Worm (Caenorhabditis elegans) whole organism, young adult: Measurements from ENCODE around the gene ptpn-22.

Experiments
- B0336.3 ChIP-seq: fragments of 200-800 bp; sonication (Bioruptor generic); IDR thresholded peaks from 2 replicates; pipeline ENCODE4 v1.3.6; 2022; ENCODE audit warnings: missing genetic modification characterization, missing compliant biosample characterization
- C06A6.2 ChIP-seq: fragments of 200-800 bp; sonication (Bioruptor generic); conservative IDR thresholded peaks from 2 replicates; pipeline ENCODE4 v1.3.6; 2022; ENCODE audit warnings: missing genetic modification characterization, missing compliant biosample characterization
- F22D6.2 ChIP-seq: sonication (generic microtip); optimal IDR thresholded peaks from 2 replicates; lab custom pipeline; 2016; ENCODE audit warnings: mild to moderate bottlenecking, missing genetic modification characterization, missing compliant biosample characterization
- F39B2.1 ChIP-seq: fragments of 200-800 bp; sonication (Bioruptor generic); IDR thresholded peaks from 2 replicates; pipeline ENCODE4 v1.3.6; 2022; ENCODE audit warnings: missing genetic modification reagents, missing genetic modification characterization, missing compliant biosample characterization
- F57A8.1 ChIP-seq: fragments of 200-800 bp; sonication (Bioruptor generic); optimal IDR thresholded peaks from 2 replicates; lab custom pipeline; 2018; ENCODE audit warnings: mild to moderate bottlenecking, missing genetic modification characterization, moderate library complexity, missing compliant biosample characterization
- T07F8.4 ChIP-seq: sonication (generic microtip); optimal IDR thresholded peaks from 2 replicates; lab custom pipeline; 2016; ENCODE audit warnings: mild to moderate bottlenecking, missing genetic modification characterization, moderate library complexity, missing compliant biosample characterization
- Y53G8AR.9 ChIP-seq: fragments of 200-800 bp; sonication (Bioruptor generic); conservative IDR thresholded peaks from 2 replicates; pipeline ENCODE4 v1.3.6; 2022; ENCODE audit warnings: missing genetic modification reagents, missing genetic modification characterization, missing compliant biosample characterization
- Y79H2A.3 ChIP-seq: fragments of 200-800 bp; sonication (Bioruptor generic); conservative IDR thresholded peaks from 2 replicates; pipeline ENCODE4 v1.3.6; 2022; ENCODE audit warnings: missing genetic modification reagents, missing genetic modification characterization, missing compliant biosample characterization
- aptf-3 ChIP-seq: fragments of 200-800 bp; sonication (Bioruptor generic); IDR thresholded peaks from 2 replicates; pipeline ENCODE4 v1.3.6; 2022; ENCODE audit warnings: missing genetic modification characterization, missing compliant biosample characterization
- athp-1 ChIP-seq: sonication (generic microtip); optimal IDR thresholded peaks from 2 replicates; lab custom pipeline; 2017; ENCODE audit warnings: mild to moderate bottlenecking, missing genetic modification characterization, missing compliant biosample characterization
- attf-5 ChIP-seq: fragments of 200-800 bp; sonication (Bioruptor generic); optimal IDR thresholded peaks from 2 replicates; lab custom pipeline; 2018; ENCODE audit warnings: mild to moderate bottlenecking, missing genetic modification characterization, missing compliant biosample characterization
- attf-6 ChIP-seq: fragments of 200-800 bp; sonication (Bioruptor generic); IDR thresholded peaks from 2 replicates; pipeline ENCODE4 v1.3.6; 2022; ENCODE audit warnings: missing genetic modification reagents, missing genetic modification characterization, missing compliant biosample characterization
- efl-1 ChIP-seq: fragments of 150-350 bp; optimal IDR thresholded peaks from 2 replicates; lab custom pipeline; 2014; ENCODE audit warnings: missing biosample characterization, missing genetic modification reagents, missing genetic modification characterization
- egl-18 ChIP-seq: fragments of 200-800 bp; sonication (Bioruptor generic); IDR thresholded peaks from 2 replicates; pipeline ENCODE4 v1.3.6; 2022; ENCODE audit warnings: missing genetic modification reagents, missing genetic modification characterization, missing compliant biosample characterization
- egrh-3 ChIP-seq: fragments of 200-800 bp; sonication (Bioruptor generic); IDR thresholded peaks from 2 replicates; pipeline ENCODE4 v1.3.6; 2022; ENCODE audit warnings: missing genetic modification reagents, missing genetic modification characterization, missing compliant biosample characterization
- ets-4 ChIP-seq: fragments of 200-800 bp; sonication (Bioruptor generic); optimal IDR thresholded peaks from 2 replicates; lab custom pipeline; 2018; ENCODE audit warnings: mild to moderate bottlenecking, missing genetic modification characterization, missing compliant biosample characterization
- fkh-3 ChIP-seq: sonication (generic microtip); optimal IDR thresholded peaks from 2 replicates; lab custom pipeline; 2016; ENCODE audit warnings: mild to moderate bottlenecking, missing genetic modification characterization, missing compliant biosample characterization
- him-1 ChIP-seq: sonication (generic microtip); optimal IDR thresholded peaks from 2 replicates; lab custom pipeline; 2016; ENCODE audit warnings: missing genotype, missing genetic modification reagents, missing genetic modification characterization, missing compliant biosample characterization
- hlh-26 ChIP-seq: fragments of 200-800 bp; sonication (Bioruptor generic); conservative IDR thresholded peaks from 2 replicates; pipeline ENCODE4 v1.3.6; 2022; ENCODE audit warnings: missing genetic modification reagents, missing genetic modification characterization, missing compliant biosample characterization
- hmg-1.2 ChIP-seq: fragments of 200-800 bp; sonication (Bioruptor generic); IDR thresholded peaks from 2 replicates; pipeline ENCODE4 v1.3.6; 2022; ENCODE audit warnings: missing genetic modification reagents, missing genetic modification characterization, missing compliant biosample characterization
- hsf-1 ChIP-seq: fragments of 200-800 bp; sonication (Bioruptor generic); IDR thresholded peaks from 2 replicates; pipeline ENCODE4 v1.3.6; 2022; ENCODE audit warnings: missing genetic modification reagents, missing genetic modification characterization, missing compliant biosample characterization
- let-607 ChIP-seq, 2 experiments: fragments of 200-800 bp in 1 of 2; sonication (Bioruptor generic) in 1 of 2; sonication (generic microtip) in 1 of 2; optimal IDR thresholded peaks; 2 replicates each; lab custom pipeline; 2016 to 2018; ENCODE audit warnings: mild to moderate bottlenecking in 2 of 2, missing compliant biosample characterization in 2 of 2, missing genetic modification characterization in 2 of 2, moderate library complexity in 2 of 2, missing genotype in 1 of 2
- lin-26 ChIP-seq: fragments of 200-800 bp; sonication (Bioruptor generic); IDR thresholded peaks from 2 replicates; pipeline ENCODE4 v1.3.6; 2022; ENCODE audit warnings: missing genetic modification reagents, missing genetic modification characterization, missing compliant biosample characterization
- madf-10 ChIP-seq: sonication (generic microtip); optimal IDR thresholded peaks from 2 replicates; lab custom pipeline; 2016; ENCODE audit warnings: mild to moderate bottlenecking, missing genetic modification characterization, missing compliant biosample characterization
- madf-3 ChIP-seq: fragments of 200-800 bp; sonication (Bioruptor generic); IDR thresholded peaks from 2 replicates; pipeline ENCODE4 v1.3.6; 2022; ENCODE audit warnings: missing genetic modification reagents, missing genetic modification characterization, missing compliant biosample characterization
- mcd-1 ChIP-seq: fragments of 200-800 bp; sonication (Bioruptor generic); IDR thresholded peaks from 2 replicates; pipeline ENCODE4 v1.3.6; 2022; ENCODE audit warnings: missing genetic modification reagents, missing genetic modification characterization, missing compliant biosample characterization
- mes-4 ChIP-seq: sonication (generic microtip); optimal IDR thresholded peaks from 2 replicates; lab custom pipeline; 2016; ENCODE audit warnings: missing genotype, missing genetic modification characterization, missing compliant biosample characterization
- nhr-27 ChIP-seq: fragments of 200-800 bp; sonication (Bioruptor generic); optimal IDR thresholded peaks from 2 replicates; lab custom pipeline; 2018; ENCODE audit warnings: mild to moderate bottlenecking, missing genetic modification characterization, moderate library complexity, missing compliant biosample characterization
- sdz-38 ChIP-seq: sonication (generic microtip); optimal IDR thresholded peaks from 2 replicates; lab custom pipeline; 2016; ENCODE audit warnings: missing genotype, missing genetic modification characterization, missing compliant biosample characterization
- snpc-4 ChIP-seq, 5 experiments: fragments of 150-350 bp in 1 of 5; sonication (generic microtip) in 4 of 5; optimal IDR thresholded peaks; 2 replicates each; lab custom pipeline; 2014 to 2018; ENCODE audit warnings: missing genetic modification characterization in 5 of 5, missing biosample characterization in 3 of 5, antibody characterized with exemption in 2 of 5, mild to moderate bottlenecking in 2 of 5, missing compliant biosample characterization in 2 of 5, missing genotype in 2 of 5, moderate library complexity in 2 of 5, missing genetic modification reagents in 1 of 5
- somi-1 ChIP-seq: fragments of 200-800 bp; sonication (Bioruptor generic); optimal IDR thresholded peaks from 2 replicates; lab custom pipeline; 2018; ENCODE audit warnings: mild to moderate bottlenecking, missing genetic modification characterization, missing compliant biosample characterization
- sptf-2 ChIP-seq: fragments of 200-800 bp; sonication (Bioruptor generic); optimal IDR thresholded peaks from 2 replicates; lab custom pipeline; 2018; ENCODE audit warnings: mild to moderate bottlenecking, missing genetic modification characterization, missing compliant biosample characterization
- zfh-2 ChIP-seq: fragments of 200-800 bp; sonication (Bioruptor generic); conservative IDR thresholded peaks from 2 replicates; pipeline ENCODE4 v1.3.6; 2022; ENCODE audit warnings: missing genetic modification reagents, missing genetic modification characterization, missing compliant biosample characterization

ptpn-22 gene

DNA sequence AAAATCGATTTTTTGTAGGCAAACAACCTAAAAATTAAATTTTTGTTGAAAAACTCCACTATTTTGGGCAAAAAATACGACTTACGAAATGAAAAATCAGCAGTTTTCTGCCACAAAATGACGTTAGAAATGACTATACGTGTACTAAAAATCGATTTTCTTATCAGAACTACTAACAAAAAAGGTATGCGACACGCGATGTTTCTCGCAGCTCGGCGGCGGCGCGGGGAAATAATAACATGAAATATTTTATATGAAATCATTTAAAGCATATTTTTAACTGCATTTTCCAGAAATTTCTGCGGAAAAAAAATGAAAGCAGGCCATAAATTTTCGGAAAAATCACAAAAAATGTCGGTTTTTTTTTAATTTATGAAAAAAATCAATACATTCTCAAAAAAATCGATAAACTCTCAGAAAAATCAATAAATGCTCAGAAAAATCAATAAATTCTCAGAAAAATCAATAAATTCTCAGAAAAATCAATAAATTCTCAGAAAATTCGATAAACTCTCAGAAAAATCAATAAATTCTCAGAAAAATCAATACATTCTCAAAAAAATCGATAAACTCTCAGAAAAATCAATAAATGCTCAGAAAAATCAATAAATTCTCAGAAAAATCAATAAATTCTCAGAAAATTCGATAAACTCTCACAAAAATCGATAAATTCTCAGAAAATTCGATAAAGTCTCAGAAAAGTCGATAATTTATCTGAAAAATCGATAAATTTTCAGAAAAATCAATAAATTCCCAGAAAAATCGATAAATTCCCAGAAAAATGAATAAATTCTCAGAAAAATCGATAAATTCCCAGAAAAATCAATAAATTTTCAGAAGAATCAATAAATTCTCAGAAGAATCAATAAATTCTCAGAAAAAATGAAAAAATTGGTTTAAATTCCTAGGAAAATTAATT is at the start of gene ptpn-22:
Gene ptpn-22 (minus strand): TSS at position 158 of the 919 bp plus-strand sequence.
- TF ChIP-seq zfh-2 (GFP tag; lab: Robert Waterston, UW): no peak
- TF ChIP-seq madf-10 (tag; lab: Kevin White, UChicago): no peak
- peak; percentile 55 to 56 for TF ChIP-seq let-607 (tag; optimal IDR thresholded peaks at IDR 0.05; lab: Kevin White, UChicago)
- no peak for TF ChIP-seq hsf-1 (GFP tag; lab: Robert Waterston, UW)
- no peak for TF ChIP-seq efl-1
- TF ChIP-seq somi-1: no peak
- TF ChIP-seq, all 124 proteins: peak for 1

DNA sequence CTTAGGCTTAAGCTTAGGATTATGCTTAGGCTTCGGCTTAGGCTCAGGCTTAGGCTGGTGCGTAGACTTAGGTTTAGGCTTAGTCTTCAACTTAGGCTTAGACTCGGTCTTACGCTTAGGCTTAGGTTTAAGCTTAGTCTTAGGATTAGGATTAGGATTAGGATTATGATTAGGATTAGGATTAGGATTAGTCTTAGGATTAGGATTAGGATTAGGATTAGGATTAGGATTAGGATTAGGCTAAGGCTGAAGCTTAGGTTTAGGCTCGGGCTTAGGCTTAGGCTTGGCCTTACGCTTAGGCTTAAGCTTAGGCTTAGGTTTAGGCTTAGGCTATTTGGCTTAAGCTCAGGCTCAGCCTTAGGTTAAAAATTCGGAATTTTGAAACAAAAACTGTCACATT is 45.1 kb upstream of the ptpn-22 start:
- no peak for TF ChIP-seq athp-1 (tag; lab: Kevin White, UChicago)
- TF ChIP-seq hmg-1.2 (GFP tag; lab: Robert Waterston, UW): no peak
- no peak for TF ChIP-seq Y79H2A.3
- TF ChIP-seq, all 124 proteins: peak for 0

DNA sequence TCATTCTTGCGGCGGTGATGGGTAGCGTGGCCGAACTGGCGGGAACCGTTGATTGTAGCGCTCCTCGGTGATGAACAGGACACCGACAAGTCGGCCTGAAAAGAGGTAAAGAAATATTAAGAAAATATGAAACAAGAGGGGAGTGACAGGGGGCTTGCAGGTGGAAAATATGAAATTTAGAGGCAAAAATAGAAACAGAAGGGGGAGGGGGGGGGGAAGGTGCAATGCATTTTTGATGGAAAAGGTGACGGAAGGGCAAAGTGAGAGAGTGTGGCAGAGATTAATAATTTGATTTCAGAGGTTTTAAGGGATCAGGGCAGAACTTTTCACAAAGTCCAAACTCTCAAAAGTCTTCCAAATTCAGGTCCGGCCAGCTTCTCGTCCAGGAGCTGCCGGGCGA is 41.5 kb upstream of the ptpn-22 start, which contains the start of gene frpr-19:
Gene frpr-19 (minus strand): TSS at position 101 of the 400 bp plus-strand sequence.
- TF ChIP-seq snpc-4 (GFP tag; optimal IDR thresholded peaks at IDR 0.05; lab: Kevin White, UChicago) (no peak), snpc-4 (tag; optimal IDR thresholded peaks at IDR 0.05; lab: Kevin White, UChicago) (no peak), zfh-2 (GFP tag; lab: Robert Waterston, UW) (peak; percentile 41; the same call in 1 of the 2 replicates), T07F8.4 (tag; lab: Kevin White, UChicago) (no peak)
- TF ChIP-seq, all 124 proteins: peak for 1

DNA sequence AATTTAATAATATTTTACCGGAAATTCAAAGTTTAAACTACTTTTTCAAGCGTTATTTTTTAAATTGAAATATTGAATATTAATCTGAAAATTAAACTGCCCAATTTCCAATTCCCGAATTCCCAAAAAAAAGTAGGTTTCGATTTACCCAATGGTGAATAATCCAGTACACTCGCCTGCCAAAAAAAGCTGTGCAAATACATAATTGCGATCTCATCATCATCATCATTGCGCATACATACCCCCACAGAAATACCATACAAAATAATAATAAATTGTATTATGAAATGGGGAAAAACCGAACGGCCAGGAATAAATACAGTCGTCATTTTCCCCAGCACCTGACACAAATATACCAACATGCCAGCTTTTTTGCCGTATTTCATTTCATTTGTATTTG is 31.8 kb upstream of the ptpn-22 start, which contains the start of gene Y41D4A.1:
Gene Y41D4A.1 (plus strand): TSS at position 301 of the 400 bp plus-strand sequence.
- TF ChIP-seq nhr-27 (tag; lab: Kevin White, UChicago): no peak
- TF ChIP-seq madf-3 (GFP tag; lab: Robert Waterston, UW): no peak
- no peak for TF ChIP-seq snpc-4 (GFP tag; optimal IDR thresholded peaks at IDR 0.05; lab: Kevin White, UChicago)
- no peak for TF ChIP-seq snpc-4 (tag; optimal IDR thresholded peaks at IDR 0.05; lab: Kevin White, UChicago)
- no peak for TF ChIP-seq aptf-3
- no peak for TF ChIP-seq Y53G8AR.9 (GFP tag; lab: Robert Waterston, UW)
- no peak for TF ChIP-seq efl-1
- TF ChIP-seq F39B2.1 (GFP tag; lab: Robert Waterston, UW): no peak
- TF ChIP-seq egl-18 (GFP tag; lab: Robert Waterston, UW): no peak
- TF ChIP-seq C06A6.2: no peak

- TF ChIP-seq Y53G8AR.9 (GFP tag; lab: Robert Waterston, UW) (no peak), attf-6 (GFP tag; lab: Robert Waterston, UW) (no peak), hmg-1.2 (GFP tag; lab: Robert Waterston, UW) (no peak), him-1 (tag; lab: Kevin White, UChicago) (no peak), hlh-26 (GFP tag; lab: Robert Waterston, UW) (0 out of 2 replicates have a peak, but pooled peaks have one; percentile 23), mcd-1 (GFP tag; lab: Robert Waterston, UW) (peak; percentile 29; the same call in 1 of the 2 replicates), F57A8.1 (GFP tag; lab: Kevin White, UChicago) (no peak), ets-4 (GFP tag; lab: Kevin White, UChicago) (no peak), sptf-2 (GFP tag; lab: Kevin White, UChicago) (peak; percentile 29), egrh-3 (peak; percentile 96), lin-26 (GFP tag; lab: Robert Waterston, UW) (0 out of 2 replicates have a peak, but pooled peaks have one; percentile 20), attf-5 (no peak), aptf-3 (0 out of 2 replicates have a peak, but pooled peaks have one; percentile 57), athp-1 (tag; lab: Kevin White, UChicago) (no peak), F22D6.2 (tag; lab: Kevin White, UChicago) (no peak), mes-4 (tag; lab: Kevin White, UChicago) (no peak), B0336.3 (GFP tag; lab: Robert Waterston, UW) (no peak), zfh-2 (GFP tag; lab: Robert Waterston, UW) (peak; percentile 96), sdz-38 (no peak), fkh-3 (tag; lab: Kevin White, UChicago) (peak; percentile 15)
Observed at ce11 chrIV:1769074-1769473, 29.0 kb upstream of the ptpn-22 start.
